Fruit fly (Drosophila melanogaster): ENCODE results near the gene CG43844.

Gene CG43844

dm6 chr3R:21937951-21938286 lies 48.6 kb downstream of the CG43844 start (continued):
- TF ChIP-seq CG11085 (GFP tag; IDR thresholded peaks at IDR 0.05) (no peak), CG10321 (GFP tag; IDR thresholded peaks at IDR 0.05) (no peak), CG11504 (tag; optimal IDR thresholded peaks at IDR 0.05) (peak; percentile 8)

- no peak for TF ChIP-seq tap (tag; optimal IDR thresholded peaks at IDR 0.05)
- TF ChIP-seq MBD-R2 (GFP tag; IDR thresholded peaks at IDR 0.05) = no peak
- TF ChIP-seq bsh (GFP tag; optimal IDR thresholded peaks at IDR 0.05) = peak in 1 of 2 experiments; percentile 5
- TF ChIP-seq CG4730 (GFP tag; IDR thresholded peaks at IDR 0.05) = no peak
- TF ChIP-seq salm (tag; optimal IDR thresholded peaks at IDR 0.05) = no peak
- TF ChIP-seq inv (GFP tag; IDR thresholded peaks at IDR 0.05; ENCODE audit: partially characterized antibody) = no peak
- TF ChIP-seq Nf-YB (GFP tag; optimal IDR thresholded peaks at IDR 0.05) = no peak
- TF ChIP-seq Drgx (GFP tag; IDR thresholded peaks at IDR 0.05) = peak; percentile 59
- no peak for TF ChIP-seq sr (GFP tag; IDR thresholded peaks at IDR 0.05)
- TF ChIP-seq CG11723 (GFP tag; optimal IDR thresholded peaks at IDR 0.05) = no peak
- no peak for TF ChIP-seq Sin3A (optimal IDR thresholded peaks at IDR 0.05)
- 0 out of 2 replicates have a peak, but pooled peaks have one; percentile 6 for TF ChIP-seq CG14014 (GFP tag; IDR thresholded peaks at IDR 0.05)
- no peak for TF ChIP-seq D19A (tag; optimal IDR thresholded peaks at IDR 0.05)
- TF ChIP-seq cato (GFP tag; optimal IDR thresholded peaks at IDR 0.05; ENCODE audit: borderline replicate concordance) = no peak
- TF ChIP-seq scrt (GFP tag; optimal IDR thresholded peaks at IDR 0.05) = no peak
- no peak for TF ChIP-seq tio (GFP tag; optimal IDR thresholded peaks at IDR 0.05)
- no peak for TF ChIP-seq CG4404 (GFP tag; IDR thresholded peaks at IDR 0.05)
- TF ChIP-seq Mad (GFP tag; optimal IDR thresholded peaks at IDR 0.05) = no peak
- TF ChIP-seq usp (GFP tag; optimal IDR thresholded peaks at IDR 0.05) = no peak
- no peak for TF ChIP-seq fd64A (GFP tag; optimal IDR thresholded peaks at IDR 0.05)
- no peak for TF ChIP-seq CG14050 (GFP tag; IDR thresholded peaks at IDR 0.05)
- no peak for TF ChIP-seq bab2 (GFP tag; optimal IDR thresholded peaks at IDR 0.05)
- no peak for TF ChIP-seq CG8359 (GFP tag; optimal IDR thresholded peaks at IDR 0.05; ENCODE audit: borderline replicate concordance)
- TF ChIP-seq CG33213 (GFP tag; optimal IDR thresholded peaks at IDR 0.05) = no peak
- no peak for TF ChIP-seq C15 (GFP tag; IDR thresholded peaks at IDR 0.05)
- no peak for TF ChIP-seq CG8290 (GFP tag; optimal IDR thresholded peaks at IDR 0.05)
- no peak for TF ChIP-seq CG8290 (tag; optimal IDR thresholded peaks at IDR 0.05)
- TF ChIP-seq nom (GFP tag; optimal IDR thresholded peaks at IDR 0.05) = peak; percentile 95
- TF ChIP-seq CG12071 (GFP tag; optimal IDR thresholded peaks at IDR 0.05) = no peak
- no peak for TF ChIP-seq CG16815 (GFP tag; optimal IDR thresholded peaks at IDR 0.05)
- TF ChIP-seq CG13894 (tag; optimal IDR thresholded peaks at IDR 0.05) = no peak
- no peak for TF ChIP-seq CG17328 (GFP tag; IDR thresholded peaks at IDR 0.05)
Observed at dm6 chr3R:21938464-21939095, 49.2 kb downstream of the CG43844 start.

DNA sequence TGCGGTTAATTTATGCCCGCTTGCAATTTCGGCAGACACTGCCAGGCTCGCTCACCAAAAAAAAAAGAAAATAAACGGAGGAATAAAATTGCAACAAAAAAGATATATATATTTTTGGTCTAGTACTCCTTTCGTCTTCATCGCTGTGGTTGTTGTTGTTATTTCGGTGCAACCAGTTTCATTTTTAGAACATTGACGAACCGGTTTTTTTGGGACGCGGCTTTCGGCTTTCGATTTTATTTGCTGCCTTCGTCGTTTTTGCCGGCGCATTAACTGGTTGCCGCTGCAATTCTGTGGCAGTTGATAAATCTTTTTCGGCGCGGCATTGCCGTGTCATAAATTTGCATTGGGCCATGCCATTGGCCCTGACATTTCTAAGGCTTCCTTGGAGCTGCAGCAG lies 49.8 kb downstream of the CG43844 start:
- TF ChIP-seq CG4360 (GFP tag; IDR thresholded peaks at IDR 0.05) (0 out of 2 replicates have a peak, but pooled peaks have one; percentile 37), CG11456 (GFP tag; IDR thresholded peaks at IDR 0.05) (0 out of 3 replicates have a peak, but pooled peaks have one; percentile 36), CG12219 (GFP tag; optimal IDR thresholded peaks at IDR 0.05) (no peak), Blimp-1 (GFP tag; optimal IDR thresholded peaks at IDR 0.05) (peak; percentile 51)

Measured in whole organism, embryonic.